Fruit fly (Drosophila melanogaster): ENCODE data around the gene Dab.

Gene Dab

dm6 chr3L:16699292-16700026 lies 12.5 kb upstream of the Dab start (continued):
- no peak for TF ChIP-seq CG3995 (GFP tag; optimal IDR thresholded peaks at IDR 0.05)
- no peak for TF ChIP-seq CG8290 (GFP tag; optimal IDR thresholded peaks at IDR 0.05)
- peak in 1 of 2 experiments; percentile 9 for TF ChIP-seq CG8290 (tag; optimal IDR thresholded peaks at IDR 0.05)
- peak; percentile 56; the same call in 1 of the 2 replicates for TF ChIP-seq CG4360 (GFP tag; IDR thresholded peaks at IDR 0.05)
- TF ChIP-seq gcm2 (GFP tag; optimal IDR thresholded peaks at IDR 0.05): no peak
- TF ChIP-seq CG6765 (GFP tag; optimal IDR thresholded peaks at IDR 0.05): no peak
- TF ChIP-seq CG10209 (GFP tag; optimal IDR thresholded peaks at IDR 0.05): no peak
- no peak for TF ChIP-seq prd (optimal IDR thresholded peaks at IDR 0.05)
- TF ChIP-seq prd (GFP tag; IDR thresholded peaks at IDR 0.05): no peak
- TF ChIP-seq CG14441 (GFP tag; IDR thresholded peaks at IDR 0.05): 0 out of 2 replicates have a peak, but pooled peaks have one; percentile 16
- no peak for TF ChIP-seq CG7987 (GFP tag; optimal IDR thresholded peaks at IDR 0.05)
- TF ChIP-seq CG7928 (GFP tag; optimal IDR thresholded peaks at IDR 0.05): no peak
- TF ChIP-seq grn (GFP tag; optimal IDR thresholded peaks at IDR 0.05): peak; percentile 48
- no peak for TF ChIP-seq fru (optimal IDR thresholded peaks at IDR 0.05)
- no peak for TF ChIP-seq pho (GFP tag; optimal IDR thresholded peaks at IDR 0.05)
- TF ChIP-seq Drgx (GFP tag; IDR thresholded peaks at IDR 0.05): no peak
- 0 out of 3 replicates have a peak, but pooled peaks have one; percentile 12 for TF ChIP-seq ase (GFP tag; IDR thresholded peaks at IDR 0.05)
- peak; percentile 18 for TF ChIP-seq CG1529 (GFP tag; optimal IDR thresholded peaks at IDR 0.05)
- TF ChIP-seq NK7.1 (GFP tag; optimal IDR thresholded peaks at IDR 0.05): no peak
- no peak for TF ChIP-seq slou (GFP tag; optimal IDR thresholded peaks at IDR 0.05)
- no peak for TF ChIP-seq kah (GFP tag; optimal IDR thresholded peaks at IDR 0.05)
- no peak for TF ChIP-seq aop (GFP tag; IDR thresholded peaks at IDR 0.05)
- TF ChIP-seq pum (GFP tag; optimal IDR thresholded peaks at IDR 0.05): no peak
- no peak for TF ChIP-seq nmo (GFP tag; optimal IDR thresholded peaks at IDR 0.05)
- TF ChIP-seq wor (GFP tag; IDR thresholded peaks at IDR 0.05): no peak
- no peak for TF ChIP-seq emc (GFP tag; optimal IDR thresholded peaks at IDR 0.05)
- no peak for TF ChIP-seq Myb (GFP tag; optimal IDR thresholded peaks at IDR 0.05)
- no peak for TF ChIP-seq CG4617 (GFP tag; optimal IDR thresholded peaks at IDR 0.05; ENCODE audit: borderline replicate concordance)
- no peak for TF ChIP-seq nau (GFP tag; optimal IDR thresholded peaks at IDR 0.05)
- no peak for TF ChIP-seq tio (GFP tag; optimal IDR thresholded peaks at IDR 0.05)
- peak; percentile 24 for TF ChIP-seq CG1603 (tag; optimal IDR thresholded peaks at IDR 0.05)
- TF ChIP-seq wek (GFP tag; optimal IDR thresholded peaks at IDR 0.05): peak; percentile 29
- TF ChIP-seq CG7271 (tag; optimal IDR thresholded peaks at IDR 0.05): no peak
- TF ChIP-seq Pdp1 (GFP tag; optimal IDR thresholded peaks at IDR 0.05): peak in 1 of 2 experiments; percentile 75
- TF ChIP-seq gcm (GFP tag; optimal IDR thresholded peaks at IDR 0.05): peak; percentile 23
- TF ChIP-seq CG14667 (GFP tag; IDR thresholded peaks at IDR 0.05): no peak
- TF ChIP-seq zf30C (GFP tag; optimal IDR thresholded peaks at IDR 0.05): no peak
- TF ChIP-seq luna (GFP tag; optimal IDR thresholded peaks at IDR 0.05): no peak
- no peak for TF ChIP-seq Hmr (GFP tag; optimal IDR thresholded peaks at IDR 0.05)
- TF ChIP-seq CG16779 (GFP tag; IDR thresholded peaks at IDR 0.05): no peak
- TF ChIP-seq CG30020 (tag; optimal IDR thresholded peaks at IDR 0.05): no peak
- TF ChIP-seq CG12236 (GFP tag; optimal IDR thresholded peaks at IDR 0.05): no peak
- no peak for TF ChIP-seq Spps (tag; optimal IDR thresholded peaks at IDR 0.05)
- TF ChIP-seq rib (GFP tag; IDR thresholded peaks at IDR 0.05): no peak
- no peak for TF ChIP-seq chif (GFP tag; optimal IDR thresholded peaks at IDR 0.05)
- no peak for TF ChIP-seq Hsf (GFP tag; optimal IDR thresholded peaks at IDR 0.05)
- no peak for TF ChIP-seq Antp (GFP tag; optimal IDR thresholded peaks at IDR 0.05)
- TF ChIP-seq cad (GFP tag; optimal IDR thresholded peaks at IDR 0.05): no peak
- TF ChIP-seq CG3065 (GFP tag; optimal IDR thresholded peaks at IDR 0.05): no peak
- no peak for TF ChIP-seq CG1647 (GFP tag; optimal IDR thresholded peaks at IDR 0.05)
- TF ChIP-seq CG9437 (GFP tag; optimal IDR thresholded peaks at IDR 0.05): no peak
- TF ChIP-seq Med (GFP tag): peak; percentile 71
